Worm (Caenorhabditis elegans) whole organism, late embryonic: ENCODE data around the gene F42C5.5.

Experiments used
- K02D7.2 ChIP-seq: sonication (generic microtip); optimal IDR thresholded peaks from 2 replicates; lab custom pipeline; 2017; ENCODE audit warnings: mild to moderate bottlenecking, missing genetic modification characterization, missing compliant biosample characterization
- T23F11.4 ChIP-seq: fragments of 200-800 bp; sonication (Bioruptor generic); optimal IDR thresholded peaks from 2 replicates; lab custom pipeline; 2018; ENCODE audit warnings: mild to moderate bottlenecking, missing genetic modification characterization, missing compliant biosample characterization
- Y22D7AL.16 ChIP-seq: sonication (generic microtip); optimal IDR thresholded peaks from 2 replicates; lab custom pipeline; 2016; ENCODE audit warnings: missing genetic modification characterization, missing compliant biosample characterization
- ama-1 ChIP-seq: fragments of 150-350 bp; optimal IDR thresholded peaks from 2 replicates; lab custom pipeline; 2014
- ceh-14 ChIP-seq: sonication (generic microtip); optimal IDR thresholded peaks from 2 replicates; lab custom pipeline; 2016; ENCODE audit warnings: missing genotype, missing genetic modification characterization, missing compliant biosample characterization
- ceh-18 ChIP-seq: sonication (generic microtip); optimal IDR thresholded peaks from 2 replicates; lab custom pipeline; 2016; ENCODE audit warnings: missing genetic modification characterization, missing compliant biosample characterization
- ceh-19 ChIP-seq: fragments of 200-800 bp; sonication (Bioruptor generic); optimal IDR thresholded peaks from 2 replicates; lab custom pipeline; 2018; ENCODE audit warnings: mild to moderate bottlenecking, missing genetic modification characterization, missing compliant biosample characterization
- ceh-2 ChIP-seq: sonication (generic microtip); optimal IDR thresholded peaks from 2 replicates; lab custom pipeline; 2016; ENCODE audit warnings: missing genotype, missing genetic modification characterization, missing compliant biosample characterization
- ceh-24 ChIP-seq: sonication (generic microtip); optimal IDR thresholded peaks from 2 replicates; lab custom pipeline; 2016; ENCODE audit warnings: mild to moderate bottlenecking, missing genetic modification characterization, missing compliant biosample characterization
- ceh-31 ChIP-seq: sonication (generic microtip); optimal IDR thresholded peaks from 2 replicates; lab custom pipeline; 2016; ENCODE audit warnings: missing genetic modification characterization, missing compliant biosample characterization
- ceh-34 ChIP-seq: sonication (generic microtip); optimal IDR thresholded peaks from 2 replicates; lab custom pipeline; 2016; ENCODE audit warnings: mild to moderate bottlenecking, missing genetic modification characterization, missing compliant biosample characterization
- ceh-48 ChIP-seq: sonication (generic microtip); optimal IDR thresholded peaks from 2 replicates; lab custom pipeline; 2016; ENCODE audit warnings: missing genetic modification characterization, inconsistent platforms, missing compliant biosample characterization
- ceh-6 ChIP-seq: fragments of 200-800 bp; sonication (Bioruptor generic); optimal IDR thresholded peaks from 2 replicates; lab custom pipeline; 2018; ENCODE audit warnings: mild to moderate bottlenecking, missing genetic modification characterization, missing compliant biosample characterization
- ceh-9 ChIP-seq: sonication (generic microtip); optimal IDR thresholded peaks from 2 replicates; lab custom pipeline; 2016; ENCODE audit warnings: mild to moderate bottlenecking, missing genetic modification characterization, inconsistent platforms, missing compliant biosample characterization
- dmd-4 ChIP-seq: sonication (generic microtip); optimal IDR thresholded peaks from 2 replicates; lab custom pipeline; 2016; ENCODE audit warnings: borderline replicate concordance, missing genetic modification characterization, missing compliant biosample characterization
- dve-1 ChIP-seq: sonication (generic microtip); optimal IDR thresholded peaks from 2 replicates; lab custom pipeline; 2017; ENCODE audit warnings: antibody characterized with exemption, mild to moderate bottlenecking, missing genetic modification characterization, missing compliant biosample characterization
- ets-4 ChIP-seq: sonication (generic microtip); optimal IDR thresholded peaks from 2 replicates; lab custom pipeline; 2016; ENCODE audit warnings: missing genetic modification characterization, missing compliant biosample characterization
- fkh-10 ChIP-seq: fragments of 150-350 bp; optimal IDR thresholded peaks from 2 replicates; lab custom pipeline; 2014; ENCODE audit warnings: missing biosample characterization, missing genetic modification reagents, missing genetic modification characterization
- fkh-6 ChIP-seq: sonication (generic microtip); optimal IDR thresholded peaks from 2 replicates; lab custom pipeline; 2016; ENCODE audit warnings: missing genetic modification characterization, missing compliant biosample characterization
- gmeb-2 ChIP-seq: sonication (generic microtip); optimal IDR thresholded peaks from 2 replicates; lab custom pipeline; 2016; ENCODE audit warnings: missing genetic modification characterization, inconsistent platforms, missing compliant biosample characterization
- hlh-30 ChIP-seq: sonication (generic microtip); optimal IDR thresholded peaks from 2 replicates; lab custom pipeline; 2017; ENCODE audit warnings: antibody characterized with exemption, missing genetic modification characterization, missing compliant biosample characterization; ENCODE audit not compliant: insufficient read depth
- hlh-6 ChIP-seq: sonication (generic microtip); optimal IDR thresholded peaks from 2 replicates; lab custom pipeline; 2016; ENCODE audit warnings: missing genotype, missing genetic modification characterization, missing compliant biosample characterization
- hlh-8 ChIP-seq: sonication (generic microtip); optimal IDR thresholded peaks from 2 replicates; lab custom pipeline; 2016; ENCODE audit warnings: missing genotype, missing genetic modification characterization, missing compliant biosample characterization
- madf-2 ChIP-seq: sonication (generic microtip); optimal IDR thresholded peaks from 2 replicates; lab custom pipeline; 2017; ENCODE audit warnings: missing genetic modification characterization, missing compliant biosample characterization
- mec-3 ChIP-seq: sonication (generic microtip); optimal IDR thresholded peaks from 2 replicates; lab custom pipeline; 2016; ENCODE audit warnings: borderline replicate concordance, missing genetic modification characterization, missing compliant biosample characterization
- nfya-1 ChIP-seq: sonication (generic microtip); optimal IDR thresholded peaks from 2 replicates; lab custom pipeline; 2017; ENCODE audit warnings: missing genetic modification characterization, mild to moderate bottlenecking, missing compliant biosample characterization, antibody characterized with exemption, moderate library complexity
- odd-2 ChIP-seq: sonication (generic microtip); optimal IDR thresholded peaks from 2 replicates; lab custom pipeline; 2017; ENCODE audit warnings: antibody characterized with exemption, mild to moderate bottlenecking, missing genetic modification characterization, missing compliant biosample characterization
- pha-2 ChIP-seq: sonication (generic microtip); optimal IDR thresholded peaks from 2 replicates; lab custom pipeline; 2017; ENCODE audit warnings: mild to moderate bottlenecking, missing genetic modification characterization, missing compliant biosample characterization
- pros-1 ChIP-seq: fragments of 150-350 bp; optimal IDR thresholded peaks from 2 replicates; lab custom pipeline; 2014; ENCODE audit warnings: missing biosample characterization, missing genetic modification reagents, missing genetic modification characterization
- sox-2 ChIP-seq: fragments of 200-800 bp; sonication (Bioruptor generic); IDR thresholded peaks from 2 replicates; pipeline ENCODE4 v1.3.6; 2022; ENCODE audit warnings: missing genetic modification reagents, missing genetic modification characterization, missing compliant biosample characterization
- sox-4 ChIP-seq: sonication (generic microtip); optimal IDR thresholded peaks from 2 replicates; lab custom pipeline; 2017; ENCODE audit warnings: mild to moderate bottlenecking, missing genetic modification characterization, inconsistent platforms, missing compliant biosample characterization
- tbx-2 ChIP-seq: sonication (generic microtip); optimal IDR thresholded peaks from 2 replicates; lab custom pipeline; 2016; ENCODE audit warnings: missing genetic modification characterization, missing compliant biosample characterization
- tbx-7 ChIP-seq: sonication (generic microtip); optimal IDR thresholded peaks from 2 replicates; lab custom pipeline; 2016; ENCODE audit warnings: missing genotype, missing genetic modification characterization, missing compliant biosample characterization
- unc-42 ChIP-seq: sonication (generic microtip); optimal IDR thresholded peaks from 2 replicates; lab custom pipeline; 2016; ENCODE audit warnings: missing genotype, missing genetic modification characterization, missing compliant biosample characterization
- ztf-16 ChIP-seq: sonication (generic microtip); optimal IDR thresholded peaks from 2 replicates; lab custom pipeline; 2017; ENCODE audit warnings: missing genetic modification characterization, missing compliant biosample characterization

Gene F42C5.5

DNA sequence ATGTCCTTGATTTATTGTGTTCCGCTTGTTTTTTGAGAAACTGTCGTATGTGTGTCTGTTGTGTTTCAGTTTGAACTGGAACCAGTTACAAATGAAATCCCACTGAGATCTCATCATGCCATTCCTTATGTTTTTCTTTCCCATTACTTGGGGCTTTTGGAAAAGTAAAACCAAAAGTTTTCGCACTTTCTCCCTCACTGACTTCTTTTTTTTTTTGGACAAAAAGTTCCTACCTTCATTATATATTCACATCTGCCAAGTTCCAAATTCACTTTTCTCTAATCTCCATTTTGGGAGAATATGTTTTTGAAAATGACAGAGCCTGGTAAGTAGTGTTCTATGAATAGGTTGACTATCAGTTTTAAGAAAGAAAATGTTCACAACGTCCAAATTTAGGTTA lies 17.4 kb downstream of the F42C5.5 start, which contains the start of gene C06E4.2:
C06E4.2 (plus strand) TSS at position 301 of the 400 bp plus-strand sequence.
- TF ChIP-seq sox-4 (tag; lab: Kevin White, UChicago) = no peak
- no peak for TF ChIP-seq ets-4 (tag; lab: Kevin White, UChicago)
- no peak for TF ChIP-seq ceh-14 (tag; lab: Kevin White, UChicago)
- TF ChIP-seq dmd-4 (tag; lab: Kevin White, UChicago) = no peak
- TF ChIP-seq unc-42 = no peak
- no peak for TF ChIP-seq Y22D7AL.16 (tag; lab: Kevin White, UChicago)
- TF ChIP-seq tbx-2 (tag; lab: Kevin White, UChicago) = no peak
- TF ChIP-seq ztf-16 (tag; lab: Kevin White, UChicago) = no peak
- no peak for TF ChIP-seq hlh-8 (tag; lab: Kevin White, UChicago)
- no peak for TF ChIP-seq ama-1 (lab: Kevin White, UChicago)
- no peak for TF ChIP-seq fkh-10 (GFP tag; lab: Kevin White, UChicago)
- TF ChIP-seq mec-3 (tag; lab: Kevin White, UChicago) = no peak
- no peak for TF ChIP-seq sox-2 (GFP tag; lab: Robert Waterston, UW)

DNA sequence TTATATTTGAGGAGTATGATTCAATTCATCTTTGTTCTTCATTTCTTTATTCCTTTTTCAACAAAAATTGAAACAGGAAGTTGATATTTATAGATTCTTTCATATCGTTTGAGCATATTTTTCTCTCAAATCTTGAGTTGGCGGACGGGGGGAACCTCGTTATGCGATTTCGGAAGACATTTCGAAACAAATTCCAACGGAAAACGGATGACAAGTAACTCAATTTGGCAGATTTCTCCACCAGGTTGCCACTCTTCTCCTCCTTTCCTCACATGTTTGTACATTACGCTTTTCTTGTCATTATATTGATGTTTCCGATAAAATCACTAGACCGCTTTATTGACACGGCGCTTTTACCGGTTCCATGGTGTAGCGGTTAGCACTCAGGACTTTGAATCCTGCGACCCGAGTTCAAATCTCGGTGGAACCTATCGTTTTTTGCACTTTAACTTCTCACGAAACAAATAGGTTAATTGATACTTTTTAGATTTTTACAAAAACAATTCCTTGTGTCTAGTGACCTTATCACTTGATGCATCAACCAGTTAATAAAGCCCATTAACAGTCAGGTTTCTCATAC lies 19.0 kb downstream of the F42C5.5 start:
- TF ChIP-seq ceh-9 (tag; lab: Kevin White, UChicago) (no peak), unc-42 (peak; percentile 57), tbx-2 (tag; lab: Kevin White, UChicago) (no peak), ceh-18 (tag; lab: Kevin White, UChicago) (no peak), ceh-19 (GFP tag; lab: Kevin White, UChicago) (no peak), tbx-7 (tag; lab: Kevin White, UChicago) (no peak)
- TF ChIP-seq, all 69 proteins: peak for 1

DNA sequence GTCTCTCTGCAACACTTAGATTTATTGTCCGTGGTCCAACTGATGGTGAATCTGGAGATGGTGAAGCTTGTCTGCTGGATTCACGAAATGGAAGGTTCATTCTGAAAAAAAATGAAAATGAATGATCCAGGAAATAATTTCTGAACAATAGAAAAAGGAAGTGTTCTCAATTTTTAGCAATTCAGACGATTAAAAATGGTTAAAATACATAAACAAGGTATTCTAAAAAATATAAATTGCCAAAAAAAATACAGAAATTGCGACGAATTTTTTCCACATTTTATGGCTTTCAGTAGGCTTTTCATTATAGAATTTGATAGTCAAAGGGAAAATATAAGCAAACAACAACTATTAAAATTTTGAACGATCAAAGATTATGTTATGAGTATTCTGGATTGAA lies 30.9 kb downstream of the F42C5.5 start, which contains the start of gene glb-2:
glb-2 (minus strand) TSS at position 101 of the 400 bp plus-strand sequence.
- TF ChIP-seq mec-3 (tag; lab: Kevin White, UChicago) (no peak), ceh-31 (tag; lab: Kevin White, UChicago) (no peak), ama-1 (lab: Kevin White, UChicago) (no peak), pros-1 (tag; lab: Kevin White, UChicago) (no peak), pha-2 (no peak), ztf-16 (tag; lab: Kevin White, UChicago) (no peak), ceh-24 (no peak), T23F11.4 (no peak), fkh-6 (tag; lab: Kevin White, UChicago) (no peak), odd-2 (tag; lab: Kevin White, UChicago) (no peak), ceh-34 (tag; lab: Kevin White, UChicago) (no peak), ceh-2 (tag; lab: Kevin White, UChicago) (no peak), ceh-48 (tag; lab: Kevin White, UChicago) (no peak), tbx-7 (tag; lab: Kevin White, UChicago) (no peak)

DNA sequence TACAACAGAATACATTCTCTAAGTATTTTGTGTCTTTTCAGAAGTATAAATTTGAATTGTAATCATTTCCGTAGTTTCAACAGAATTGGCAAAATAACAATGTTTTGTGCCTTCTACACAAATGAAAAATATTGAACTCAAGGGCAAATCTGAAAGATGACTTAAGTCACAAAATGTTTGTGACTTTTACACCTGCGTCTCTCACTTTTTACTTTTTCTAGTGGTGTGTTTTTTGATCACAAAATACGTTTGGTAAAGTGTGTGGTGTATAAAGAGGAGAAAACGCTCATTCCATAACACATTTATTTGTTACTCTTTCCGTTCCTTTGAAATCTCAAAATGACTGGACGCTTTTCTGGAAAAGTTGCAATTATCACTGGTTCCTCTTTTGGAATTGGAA lies 33.4 kb downstream of the F42C5.5 start, which contains the start of gene C06E4.3:
C06E4.3 (plus strand) TSS at position 289 of the 400 bp plus-strand sequence.
- TF ChIP-seq nfya-1 (tag; lab: Kevin White, UChicago) (no peak), gmeb-2 (tag; lab: Kevin White, UChicago) (no peak), ama-1 (lab: Kevin White, UChicago) (no peak)

DNA sequence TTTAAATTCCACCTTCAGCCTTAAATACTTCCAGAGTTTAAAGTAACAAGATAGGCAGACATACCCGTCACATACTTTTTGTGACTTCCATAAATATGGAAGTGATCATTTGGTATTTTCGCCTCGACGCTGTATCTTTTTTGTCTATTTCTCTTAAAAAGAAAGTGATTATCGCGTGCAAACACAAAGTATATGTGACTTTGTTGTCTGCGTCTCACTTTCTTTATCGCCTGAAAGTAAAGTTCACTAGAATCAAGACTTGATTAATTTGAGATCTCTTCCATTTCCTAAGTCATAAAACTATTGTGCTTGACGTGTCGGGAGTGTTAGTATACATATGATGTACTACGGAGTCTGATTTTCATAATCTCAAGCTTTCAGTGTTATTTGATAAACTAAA lies 35.8 kb downstream of the F42C5.5 start, which contains the start of gene C06E4.6:
C06E4.6 (minus strand) TSS at position 51 of the 400 bp plus-strand sequence.
- TF ChIP-seq madf-2 (tag; lab: Kevin White, UChicago) (no peak), odd-2 (tag; lab: Kevin White, UChicago) (no peak), ztf-16 (tag; lab: Kevin White, UChicago) (no peak), K02D7.2 (tag; lab: Kevin White, UChicago) (no peak), pros-1 (tag; lab: Kevin White, UChicago) (no peak), unc-42 (no peak), ceh-6 (GFP tag; lab: Kevin White, UChicago) (no peak), hlh-30 (tag; lab: Kevin White, UChicago) (no peak), dve-1 (no peak), hlh-6 (tag; lab: Kevin White, UChicago) (no peak)
